Fruit fly (Drosophila melanogaster): ENCODE results near the gene CG31140.

dm6 chr3R:23992823-23993797 is 30.1 kb downstream of the CG31140 start, which contains the start of the genes Epp and Rab7:
- TF ChIP-seq CG8319 (GFP tag; optimal IDR thresholded peaks at IDR 0.05) (no peak), fd59A (GFP tag; optimal IDR thresholded peaks at IDR 0.05) (no peak)
